Worm (Caenorhabditis elegans): ENCODE results near the gene Y53G8AM.6.

The Y53G8AM.6 gene

ce11 chrIII:3255575-3255974, 4.0 kb downstream of the Y53G8AM.6 start, which contains the start of gene Y53G8AM.4:
Gene Y53G8AM.4, minus strand, starts transcription at chrIII:3255675.
- no peak for TF ChIP-seq W03F9.2 (tag; optimal IDR thresholded peaks at IDR 0.05)
- TF ChIP-seq him-1 (tag; optimal IDR thresholded peaks at IDR 0.05), result no peak
- TF ChIP-seq dao-5 (tag; optimal IDR thresholded peaks at IDR 0.05), result no peak

ce11 chrIII:3255023-3255422, 4.6 kb downstream of the Y53G8AM.6 start:
- TF ChIP-seq dao-5 (tag; optimal IDR thresholded peaks at IDR 0.05) (no peak), W03F9.2 (tag; optimal IDR thresholded peaks at IDR 0.05) (no peak), him-1 (tag; optimal IDR thresholded peaks at IDR 0.05) (no peak)

DNA sequence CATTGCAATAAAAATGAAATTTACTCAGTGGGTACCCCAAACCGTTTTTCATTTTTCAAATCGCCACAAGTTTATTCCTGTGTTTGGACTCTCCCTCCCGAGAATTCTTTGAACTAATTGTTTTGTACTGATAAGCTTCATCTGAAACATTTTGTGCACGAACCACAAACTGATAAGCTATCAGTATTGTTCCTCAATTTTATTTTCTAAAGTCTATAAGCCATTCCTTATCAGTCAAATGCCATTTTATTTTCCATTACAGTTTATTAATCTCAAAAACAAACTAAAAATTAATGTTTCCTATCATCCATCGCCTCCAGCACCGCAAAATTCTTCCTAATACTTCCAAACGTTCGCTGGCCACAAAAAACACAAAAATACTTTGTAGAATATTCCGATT, 5.9 kb downstream of the Y53G8AM.6 start:
- TF ChIP-seq him-1 (tag; optimal IDR thresholded peaks at IDR 0.05) (no peak), dao-5 (tag; optimal IDR thresholded peaks at IDR 0.05) (no peak), W03F9.2 (tag; optimal IDR thresholded peaks at IDR 0.05) (no peak)

DNA sequence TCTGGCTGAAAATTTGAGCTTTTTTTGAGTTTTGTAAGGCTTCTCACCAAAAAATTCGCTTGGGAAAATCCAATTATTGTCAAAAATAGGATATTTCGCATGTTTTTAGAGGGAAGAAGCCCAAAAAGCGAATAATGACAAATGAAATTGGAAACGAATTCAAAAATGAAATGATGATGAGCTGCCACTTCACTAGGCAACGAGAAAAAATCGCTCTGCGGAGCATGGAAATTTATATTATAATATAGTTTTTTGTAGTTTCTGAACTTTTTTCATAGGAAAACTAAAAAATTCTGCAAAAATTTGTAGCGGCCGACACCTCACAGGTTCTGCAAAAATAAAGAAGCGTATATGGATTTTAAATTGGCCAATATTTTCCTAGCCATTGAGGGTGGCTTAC, 6.5 kb downstream of the Y53G8AM.6 start, which contains the start of gene Y53G8AL.3:
Y53G8AL.3 (minus strand) TSS at position 101 of the 400 bp plus-strand sequence.
- TF ChIP-seq him-1 (tag; optimal IDR thresholded peaks at IDR 0.05) (no peak), dao-5 (tag; optimal IDR thresholded peaks at IDR 0.05) (no peak), W03F9.2 (tag; optimal IDR thresholded peaks at IDR 0.05) (no peak)

- TF ChIP-seq him-1 (tag; optimal IDR thresholded peaks at IDR 0.05) (no peak), dao-5 (tag; optimal IDR thresholded peaks at IDR 0.05) (no peak), W03F9.2 (tag; optimal IDR thresholded peaks at IDR 0.05) (no peak)
These were observed 8.9 kb downstream of the Y53G8AM.6 start, which contains the start of gene Y53G8AL.4 for ce11 chrIII:3250596-3251112. Gene Y53G8AL.4, minus strand, starts transcription at chrIII:3250646.

ce11 chrIII:3249038-3249420, 10.6 kb downstream of the Y53G8AM.6 start:
- TF ChIP-seq dao-5 (tag; optimal IDR thresholded peaks at IDR 0.05) (peak; percentile 61), him-1 (tag; optimal IDR thresholded peaks at IDR 0.05) (no peak)

DNA sequence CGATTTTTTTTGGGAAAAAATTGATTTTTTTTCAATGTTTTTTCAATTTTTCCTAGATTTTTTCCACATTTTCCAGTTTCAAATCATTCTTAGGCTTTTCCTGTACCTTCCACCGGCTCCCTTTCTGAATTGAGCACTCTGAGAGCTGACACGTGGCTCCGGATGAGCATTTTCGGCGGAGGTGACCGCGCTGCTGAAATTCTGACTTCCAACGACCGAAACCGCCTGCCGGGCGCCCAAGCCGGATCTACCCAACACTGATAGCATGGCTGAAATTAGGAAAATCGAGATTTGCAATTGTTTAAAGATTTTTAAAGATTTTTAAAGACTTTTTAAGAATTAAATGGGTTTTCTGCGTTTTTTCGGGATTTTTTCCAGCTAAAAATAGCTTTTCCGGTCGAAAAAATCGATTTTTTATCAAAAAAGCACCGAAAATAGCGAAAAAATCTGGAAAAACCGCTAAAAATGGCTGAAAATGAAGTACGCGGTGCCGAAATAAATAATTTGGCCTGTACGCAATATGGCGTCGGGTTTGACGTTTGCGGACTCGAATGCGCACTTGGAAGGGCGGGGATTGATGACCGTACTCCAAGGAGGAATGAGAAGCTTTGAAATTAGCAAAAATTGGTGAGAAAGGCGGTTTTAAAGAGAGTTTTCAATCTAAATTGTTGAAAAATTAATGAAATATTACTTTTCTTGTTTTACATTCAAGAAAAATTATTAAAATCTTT, 11.1 kb downstream of the Y53G8AM.6 start, which contains the start of gene nduf-9:
nduf-9 (minus strand) TSS at position 269 of the 731 bp plus-strand sequence.
- TF ChIP-seq W03F9.2 (tag; optimal IDR thresholded peaks at IDR 0.05) (peak; percentile 39), him-1 (tag; optimal IDR thresholded peaks at IDR 0.05) (no peak)

- TF ChIP-seq W03F9.2 (tag; optimal IDR thresholded peaks at IDR 0.05) (no peak), dao-5 (tag; optimal IDR thresholded peaks at IDR 0.05) (no peak), him-1 (tag; optimal IDR thresholded peaks at IDR 0.05) (no peak)
These were observed 17.2 kb downstream of the Y53G8AM.6 start for ce11 chrIII:3242379-3242778.

DNA sequence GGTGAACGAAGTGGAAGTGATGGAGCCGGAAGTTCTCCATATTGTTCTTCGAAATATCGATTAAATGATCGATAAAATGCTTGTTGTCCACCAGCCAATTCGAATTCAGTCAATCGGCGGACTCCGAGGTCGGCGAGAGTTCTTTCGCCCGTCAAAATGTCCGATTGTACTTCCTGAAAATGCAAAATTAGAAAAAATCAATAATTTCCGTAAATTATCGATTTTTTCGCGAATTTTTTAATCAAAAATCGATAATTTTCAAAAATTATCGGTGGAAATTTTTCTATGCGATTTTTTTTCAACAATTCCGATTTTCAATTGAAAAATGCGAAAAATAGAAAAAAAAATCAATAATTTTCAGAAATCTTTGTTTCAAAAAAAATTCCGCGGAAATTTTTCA, 17.6 kb downstream of the Y53G8AM.6 start:
- TF ChIP-seq W03F9.2 (tag; optimal IDR thresholded peaks at IDR 0.05) (no peak), him-1 (tag; optimal IDR thresholded peaks at IDR 0.05) (no peak), dao-5 (tag; optimal IDR thresholded peaks at IDR 0.05) (no peak)

- TF ChIP-seq W03F9.2 (tag; optimal IDR thresholded peaks at IDR 0.05), result no peak
- TF ChIP-seq him-1 (tag; optimal IDR thresholded peaks at IDR 0.05), result no peak
- TF ChIP-seq dao-5 (tag; optimal IDR thresholded peaks at IDR 0.05), result no peak
These were observed 18.2 kb downstream of the Y53G8AM.6 start for ce11 chrIII:3241361-3241760.

DNA sequence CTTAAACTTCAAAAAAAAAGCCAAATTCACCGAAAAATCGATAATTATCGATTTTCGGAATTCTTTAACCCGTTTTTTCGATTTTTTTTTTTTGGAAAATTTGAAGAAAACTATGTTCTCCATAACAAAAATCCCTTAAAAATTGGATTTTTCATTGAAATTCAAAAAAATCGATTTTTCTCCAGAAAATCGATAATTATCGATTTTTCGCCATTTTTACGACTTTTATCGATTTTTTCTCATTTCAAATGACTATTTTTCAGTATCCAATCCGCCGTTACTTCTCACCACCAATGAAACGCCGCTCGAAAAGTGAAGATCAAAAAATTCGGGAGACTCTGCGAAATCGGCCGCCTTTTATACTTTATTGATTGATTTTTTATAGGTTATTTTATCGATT, 18.7 kb downstream of the Y53G8AM.6 start:
- TF ChIP-seq him-1 (tag; optimal IDR thresholded peaks at IDR 0.05), result no peak
- no peak for TF ChIP-seq W03F9.2 (tag; optimal IDR thresholded peaks at IDR 0.05)
- TF ChIP-seq dao-5 (tag; optimal IDR thresholded peaks at IDR 0.05), result no peak

ce11 chrIII:3232650-3233152, 26.9 kb downstream of the Y53G8AM.6 start, which contains the start of gene Y53G8AL.1:
Gene Y53G8AL.1, plus strand, starts transcription at chrIII:3233102.
- TF ChIP-seq dao-5 (tag; optimal IDR thresholded peaks at IDR 0.05) (no peak), him-1 (tag; optimal IDR thresholded peaks at IDR 0.05) (no peak), W03F9.2 (tag; optimal IDR thresholded peaks at IDR 0.05) (no peak)

DNA sequence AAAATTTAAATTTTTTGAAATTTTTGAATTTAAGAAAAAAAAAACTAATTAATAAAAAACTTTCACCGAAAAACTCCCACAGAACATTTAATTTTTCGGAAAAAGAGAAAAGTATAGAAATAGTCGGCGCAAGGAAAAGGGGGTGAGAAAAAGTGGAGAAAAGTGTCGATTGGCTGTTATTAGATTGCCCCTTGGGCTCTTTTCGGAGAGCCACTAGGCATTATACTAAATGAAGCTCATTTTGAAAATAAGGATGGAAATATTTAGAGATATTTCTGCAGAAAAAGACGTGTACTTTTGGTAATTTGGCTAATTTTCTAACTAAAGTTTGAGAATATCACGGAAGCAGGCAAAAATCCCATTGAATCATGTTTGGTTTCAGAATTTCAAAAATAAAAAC, 35.5 kb downstream of the Y53G8AM.6 start:
- TF ChIP-seq him-1 (tag; optimal IDR thresholded peaks at IDR 0.05) (no peak), W03F9.2 (tag; optimal IDR thresholded peaks at IDR 0.05) (no peak), dao-5 (tag; optimal IDR thresholded peaks at IDR 0.05) (no peak)

ce11 chrIII:3222707-3223106, 36.9 kb downstream of the Y53G8AM.6 start:
- TF ChIP-seq dao-5 (tag; optimal IDR thresholded peaks at IDR 0.05) (no peak), W03F9.2 (tag; optimal IDR thresholded peaks at IDR 0.05) (no peak), him-1 (tag; optimal IDR thresholded peaks at IDR 0.05) (no peak)
